Fruit fly (Drosophila melanogaster) whole organism, prepupa: Measurements from ENCODE around the gene CG43773.

Experiments
- Blimp-1 ChIP-seq: fragments of 200-800 bp; sonication (Bioruptor generic); optimal IDR thresholded peaks from 3 replicates; lab custom pipeline; 2017; ENCODE audit warnings: missing biosample characterization, missing genetic modification characterization, mild to moderate bottlenecking, moderate library complexity, missing genetic modification reagents
- CG10669 ChIP-seq: fragments of 200-800 bp; sonication (Bioruptor generic); optimal IDR thresholded peaks from 3 replicates; lab custom pipeline; 2018; ENCODE audit warnings: missing biosample characterization, mild to moderate bottlenecking, missing genetic modification characterization, moderate library complexity
- CG11294 ChIP-seq: fragments of 200-800 bp; sonication (Bioruptor generic); IDR thresholded peaks from 2 replicates; pipeline ENCODE4 v1.3.6; 2022; ENCODE audit warnings: missing biosample characterization, missing genetic modification characterization
- CG11762 ChIP-seq: fragments of 200-800 bp; sonication (Bioruptor generic); optimal IDR thresholded peaks from 3 replicates; lab custom pipeline; 2016; ENCODE audit warnings: missing biosample characterization, missing genetic modification characterization; ENCODE audit not compliant: insufficient read depth
- CG11902 ChIP-seq: fragments of 200-800 bp; sonication (Bioruptor generic); optimal IDR thresholded peaks from 3 replicates; lab custom pipeline; 2016; ENCODE audit warnings: missing biosample characterization, missing genetic modification characterization
- CG15336 ChIP-seq: fragments of 200-800 bp; sonication (Bioruptor generic); IDR thresholded peaks from 2 replicates; pipeline ENCODE4 v1.3.6; 2022; ENCODE audit warnings: missing biosample characterization, missing genetic modification characterization
- CG1621 ChIP-seq: fragments of 200-800 bp; sonication (Bioruptor generic); optimal IDR thresholded peaks from 3 replicates; lab custom pipeline; 2018; ENCODE audit warnings: missing biosample characterization, mild to moderate bottlenecking, missing genetic modification characterization
- CG3032 ChIP-seq: fragments of 200-800 bp; optimal IDR thresholded peaks from 2 replicates; lab custom pipeline; 2019; ENCODE audit warnings: missing biosample characterization, mild to moderate bottlenecking, missing genetic modification characterization, moderate library complexity
- CG31627 ChIP-seq: fragments of 200-800 bp; sonication (Bioruptor generic); optimal IDR thresholded peaks from 3 replicates; lab custom pipeline; 2016; ENCODE audit warnings: missing biosample characterization, missing genetic modification characterization
- CG34406 ChIP-seq: fragments of 200-800 bp; sonication (Bioruptor generic); optimal IDR thresholded peaks from 3 replicates; lab custom pipeline; 2016; ENCODE audit warnings: missing biosample characterization, missing genetic modification characterization
- CG3919 ChIP-seq: fragments of 200-800 bp; sonication (Bioruptor generic); optimal IDR thresholded peaks from 3 replicates; lab custom pipeline; 2016; ENCODE audit warnings: missing biosample characterization, missing genetic modification characterization
- CG4318 ChIP-seq: fragments of 200-800 bp; sonication (Bioruptor generic); optimal IDR thresholded peaks from 3 replicates; lab custom pipeline; 2017; ENCODE audit warnings: missing biosample characterization, mild to moderate bottlenecking, missing genetic modification characterization
- CG6163 ChIP-seq: fragments of 200-800 bp; sonication (Bioruptor generic); IDR thresholded peaks from 3 replicates; pipeline ENCODE4 v1.3.6; 2022; ENCODE audit warnings: missing biosample characterization, missing genetic modification characterization
- CG6276 ChIP-seq: fragments of 200-800 bp; sonication (Bioruptor generic); optimal IDR thresholded peaks from 2 replicates; lab custom pipeline; 2017; ENCODE audit warnings: missing biosample characterization, mild to moderate bottlenecking, missing genetic modification characterization
- CG6792 ChIP-seq: fragments of 200-800 bp; sonication (Bioruptor generic); optimal IDR thresholded peaks from 3 replicates; lab custom pipeline; 2016; ENCODE audit warnings: missing biosample characterization, missing genetic modification characterization
- CG6854 ChIP-seq: fragments of 200-800 bp; sonication (Bioruptor generic); optimal IDR thresholded peaks from 2 replicates; lab custom pipeline; 2017; ENCODE audit warnings: missing biosample characterization, mild to moderate bottlenecking, missing genetic modification characterization
- CG7368 ChIP-seq: fragments of 200-800 bp; sonication (Bioruptor generic); optimal IDR thresholded peaks from 3 replicates; lab custom pipeline; 2016; ENCODE audit warnings: missing biosample characterization, missing genetic modification characterization
- CG8119 ChIP-seq: fragments of 200-800 bp; sonication (Bioruptor generic); IDR thresholded peaks from 3 replicates; pipeline ENCODE4 v1.3.6; 2022; ENCODE audit warnings: missing biosample characterization, missing genetic modification characterization
- CG8319 ChIP-seq: fragments of 200-800 bp; sonication (Bioruptor generic); optimal IDR thresholded peaks from 3 replicates; lab custom pipeline; 2016; ENCODE audit warnings: missing biosample characterization, missing genetic modification characterization
- CG8632 ChIP-seq: fragments of 200-800 bp; sonication (Bioruptor generic); optimal IDR thresholded peaks from 3 replicates; lab custom pipeline; 2016; ENCODE audit warnings: missing biosample characterization, missing genetic modification characterization
- CG9139 ChIP-seq: fragments of 200-800 bp; sonication (Bioruptor generic); optimal IDR thresholded peaks from 3 replicates; lab custom pipeline; 2017; ENCODE audit warnings: missing biosample characterization, mild to moderate bottlenecking, missing genetic modification characterization
- Eip75B ChIP-seq: fragments of 200-800 bp; sonication (Bioruptor generic); optimal IDR thresholded peaks from 3 replicates; lab custom pipeline; 2016; ENCODE audit warnings: missing biosample characterization, missing genetic modification characterization
- Eip78C ChIP-seq: fragments of 200-800 bp; sonication (Bioruptor generic); peaks from one replicate; lab custom pipeline; 2016; ENCODE audit warnings: missing biosample characterization, missing genetic modification characterization
- Eip93F ChIP-seq: fragments of 200-800 bp; sonication (Bioruptor generic); optimal IDR thresholded peaks from 2 replicates; lab custom pipeline; 2016; ENCODE audit warnings: missing biosample characterization, mild to moderate bottlenecking, missing genetic modification characterization
- Ets21C ChIP-seq: fragments of 200-800 bp; sonication (Bioruptor generic); optimal IDR thresholded peaks from 3 replicates; lab custom pipeline; 2016; ENCODE audit warnings: missing biosample characterization, missing genetic modification characterization
- Hr38 ChIP-seq: sonication (Bioruptor generic); optimal IDR thresholded peaks from 2 replicates; lab custom pipeline; 2016; ENCODE audit warnings: missing biosample characterization, missing genetic modification characterization
- Hr39 ChIP-seq: fragments of 200-800 bp; sonication (Bioruptor generic); optimal IDR thresholded peaks from 2 replicates; lab custom pipeline; 2016; ENCODE audit warnings: missing biosample characterization, missing genetic modification characterization
- Hr4 ChIP-seq: fragments of 200-800 bp; sonication (Bioruptor generic); optimal IDR thresholded peaks from 3 replicates; lab custom pipeline; 2016; ENCODE audit warnings: missing biosample characterization, missing genetic modification characterization
- Met ChIP-seq: fragments of 200-800 bp; sonication (Bioruptor generic); optimal IDR thresholded peaks from 3 replicates; lab custom pipeline; 2016; ENCODE audit warnings: missing biosample characterization, missing genetic modification characterization
- Smox ChIP-seq: fragments of 200-800 bp; sonication (Bioruptor generic); optimal IDR thresholded peaks from 3 replicates; lab custom pipeline; 2016; ENCODE audit warnings: missing biosample characterization, missing genetic modification characterization
- Sox14 ChIP-seq: fragments of 200-800 bp; sonication (Bioruptor generic); optimal IDR thresholded peaks from 3 replicates; lab custom pipeline; 2016; ENCODE audit warnings: missing biosample characterization, missing genetic modification characterization
- acj6 ChIP-seq: fragments of 200-800 bp; sonication (Bioruptor generic); optimal IDR thresholded peaks from 3 replicates; lab custom pipeline; 2016; ENCODE audit warnings: missing biosample characterization, missing genetic modification characterization
- dsx ChIP-seq: fragments of 200-800 bp; optimal IDR thresholded peaks from 3 replicates; lab custom pipeline; 2019; ENCODE audit warnings: missing biosample characterization, mild to moderate bottlenecking, missing genetic modification characterization, moderate library complexity; ENCODE audit not compliant: poor library complexity, severe bottlenecking
- esn ChIP-seq: fragments of 200-800 bp; sonication (Bioruptor generic); optimal IDR thresholded peaks from 2 replicates; lab custom pipeline; 2016; ENCODE audit warnings: missing biosample characterization, mild to moderate bottlenecking, missing genetic modification characterization, moderate library complexity
- fd59A ChIP-seq: fragments of 200-800 bp; sonication (Bioruptor generic); optimal IDR thresholded peaks from 2 replicates; lab custom pipeline; 2017; ENCODE audit warnings: missing biosample characterization, mild to moderate bottlenecking, missing genetic modification characterization, missing genetic modification reagents
- fd85E ChIP-seq: fragments of 200-800 bp; sonication (Bioruptor generic); optimal IDR thresholded peaks from 3 replicates; lab custom pipeline; 2016; ENCODE audit warnings: missing biosample characterization, missing genetic modification characterization
- fkh ChIP-seq: fragments of 200-800 bp; sonication (Bioruptor generic); optimal IDR thresholded peaks from 3 replicates; lab custom pipeline; 2017; ENCODE audit warnings: missing biosample characterization, mild to moderate bottlenecking, missing genetic modification characterization, moderate library complexity
- lz ChIP-seq: fragments of 200-800 bp; sonication (Bioruptor generic); optimal IDR thresholded peaks from 3 replicates; lab custom pipeline; 2016; ENCODE audit warnings: missing biosample characterization, missing genetic modification characterization
- net ChIP-seq: fragments of 200-800 bp; sonication (Bioruptor generic); optimal IDR thresholded peaks from 3 replicates; lab custom pipeline; 2016; ENCODE audit warnings: missing biosample characterization, missing genetic modification characterization
- pdm3 ChIP-seq: fragments of 200-800 bp; sonication (Bioruptor generic); optimal IDR thresholded peaks from 3 replicates; lab custom pipeline; 2016; ENCODE audit warnings: missing biosample characterization, missing genetic modification characterization
- salr ChIP-seq, 2 experiments: fragments of 200-800 bp; sonication (Bioruptor generic); optimal IDR thresholded peaks; 3 replicates each; lab custom pipeline; 2016 to 2018; ENCODE audit warnings: missing biosample characterization in 2 of 2, missing genetic modification characterization in 2 of 2, mild to moderate bottlenecking in 1 of 2
- spab ChIP-seq: fragments of 200-800 bp; sonication (Bioruptor generic); optimal IDR thresholded peaks from 2 replicates; lab custom pipeline; 2017; ENCODE audit warnings: missing biosample characterization, mild to moderate bottlenecking, missing genetic modification characterization, missing genetic modification reagents
- ss ChIP-seq, 2 experiments: fragments of 200-800 bp; sonication (Bioruptor generic); optimal IDR thresholded peaks; 2 replicates in 1 of 2; 3 replicates in 1 of 2; lab custom pipeline; 2017 to 2018; ENCODE audit warnings: mild to moderate bottlenecking in 2 of 2, missing biosample characterization in 2 of 2, missing genetic modification characterization in 2 of 2, moderate library complexity in 1 of 2
- svp ChIP-seq: fragments of 200-800 bp; sonication (Bioruptor generic); peaks from one replicate; lab custom pipeline; 2016; ENCODE audit warnings: missing biosample characterization, missing genetic modification characterization
- topi ChIP-seq: fragments of 200-800 bp; sonication (Bioruptor generic); optimal IDR thresholded peaks from 3 replicates; lab custom pipeline; 2016; ENCODE audit warnings: missing biosample characterization, missing genetic modification characterization
- vri ChIP-seq: fragments of 200-800 bp; sonication (Bioruptor generic); optimal IDR thresholded peaks from 3 replicates; lab custom pipeline; 2016; ENCODE audit warnings: missing biosample characterization, mild to moderate bottlenecking, missing genetic modification characterization

Gene CG43773

DNA sequence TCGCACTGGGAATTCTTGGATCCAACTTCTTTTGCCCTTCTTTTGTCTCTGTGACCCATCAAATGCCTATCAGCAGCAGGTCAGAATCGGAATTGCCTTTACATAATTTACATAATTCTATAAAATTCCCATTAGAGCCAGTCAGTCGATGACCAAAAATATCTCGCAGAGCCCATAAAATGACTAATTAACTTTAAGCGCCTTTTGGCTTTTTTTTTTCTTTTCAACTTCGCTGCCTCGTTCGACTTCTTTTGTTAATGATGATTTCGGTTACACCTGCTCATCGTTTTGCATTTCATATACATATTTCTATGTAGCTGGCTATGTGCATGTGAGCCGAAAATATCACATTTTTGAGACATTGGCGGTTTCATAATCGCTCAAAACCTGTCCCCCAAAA is 44.3 kb downstream of the CG43773 start:
- TF ChIP-seq Hr4 (GFP tag; lab: Kevin White, UChicago) (no peak), Sox14 (no peak), Ets21C (GFP tag; lab: Kevin White, UChicago) (no peak), Blimp-1 (GFP tag; lab: Kevin White, UChicago) (no peak), CG9139 (no peak)

DNA sequence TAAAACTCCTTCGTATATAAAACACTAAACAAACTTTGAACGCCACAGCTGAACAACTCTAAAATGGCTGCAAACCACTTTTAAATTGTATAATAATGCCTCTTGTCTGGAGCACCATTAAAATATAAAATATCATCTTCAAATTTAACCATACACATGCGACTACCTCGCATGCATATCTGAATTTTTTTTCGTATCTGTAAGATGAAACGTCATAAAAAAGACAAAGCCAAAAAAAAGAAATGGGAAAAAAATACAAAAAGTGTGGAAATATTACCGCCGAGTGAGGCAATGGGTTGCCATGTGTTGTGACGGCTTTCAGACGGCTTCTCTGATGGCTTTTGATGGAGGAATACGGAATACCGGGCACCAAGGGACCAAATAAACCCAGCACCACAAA is 44.9 kb downstream of the CG43773 start:
- peak; percentile 59 for TF ChIP-seq Eip78C
- TF ChIP-seq CG10669 = no peak
- TF ChIP-seq svp (GFP tag; lab: Kevin White, UChicago) = peak; percentile 39
- TF ChIP-seq fd59A (GFP tag; lab: Kevin White, UChicago) = no peak
- TF ChIP-seq Eip75B = no peak

DNA sequence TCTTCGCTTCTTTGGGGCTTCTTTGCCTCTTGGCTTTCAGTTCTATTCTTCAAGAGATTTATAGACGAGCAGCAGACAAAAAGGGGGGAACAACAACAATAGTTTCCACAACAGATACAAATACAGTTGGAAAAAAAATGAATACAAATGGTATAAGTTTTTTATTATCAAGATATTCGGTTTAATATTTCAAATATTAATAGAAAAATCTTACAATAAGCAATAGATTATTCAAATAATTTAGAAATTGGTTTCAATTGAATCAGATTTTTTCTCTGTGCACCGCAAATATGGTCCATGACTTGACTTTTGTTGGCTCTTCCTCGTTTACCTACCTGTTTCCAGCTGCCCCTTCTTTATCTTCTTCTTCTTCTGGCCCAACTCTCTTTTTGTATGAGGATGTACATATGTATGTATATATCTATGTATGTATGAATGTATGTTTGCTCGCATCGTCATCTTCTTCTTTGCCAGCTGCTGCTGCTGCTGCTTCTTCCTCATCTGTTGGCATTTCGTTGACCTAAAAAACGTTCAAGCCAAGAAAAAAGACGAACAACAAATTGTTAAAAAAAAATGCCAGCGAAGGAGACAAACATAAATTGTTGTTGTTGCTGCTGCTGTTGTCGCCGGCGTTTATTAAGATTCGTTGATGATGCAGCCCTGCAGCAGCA is 46.1 kb downstream of the CG43773 start:
- peak; percentile 49 for TF ChIP-seq CG8319
- TF ChIP-seq CG11294 (GFP tag; lab: Robert Waterston, UW) = no peak
- TF ChIP-seq topi (GFP tag; lab: Kevin White, UChicago) = peak; percentile 15
- peak; percentile 68 for TF ChIP-seq CG6792 (GFP tag; lab: Kevin White, UChicago)
- peak; percentile 33 for TF ChIP-seq Eip75B
- TF ChIP-seq CG11902 (GFP tag; lab: Kevin White, UChicago) = peak; percentile 10
- TF ChIP-seq salr (GFP tag; optimal IDR thresholded peaks at IDR 0.05; lab: Kevin White, UChicago) = peak in 1 of 2 experiments; percentile 61
- TF ChIP-seq net (GFP tag; lab: Kevin White, UChicago) = no peak
- TF ChIP-seq CG11762 (GFP tag; lab: Kevin White, UChicago) = peak; percentile 36
- TF ChIP-seq esn (GFP tag; lab: Kevin White, UChicago) = peak; percentile 66
- TF ChIP-seq CG1621 (tag; lab: Kevin White, UChicago) = peak; percentile 14
- peak; percentile 86 for TF ChIP-seq CG8119 (GFP tag; lab: Robert Waterston, UW)
- peak; percentile 67 for TF ChIP-seq CG3032 (tag; lab: Kevin White, UChicago)
- peak; percentile 53 for TF ChIP-seq svp (GFP tag; lab: Kevin White, UChicago)
- peak; percentile 36 for TF ChIP-seq CG9139
- TF ChIP-seq CG4318 (GFP tag; lab: Kevin White, UChicago) = peak; percentile 40
- TF ChIP-seq Hr39 = no peak
- peak; percentile 70 for TF ChIP-seq fkh (GFP tag; lab: Kevin White, UChicago)
- TF ChIP-seq CG6854 (GFP tag; lab: Kevin White, UChicago) = no peak
- peak; percentile 57 for TF ChIP-seq spab (GFP tag; lab: Kevin White, UChicago)
- TF ChIP-seq lz (GFP tag; lab: Kevin White, UChicago) = peak; percentile 16
- peak; percentile 68 for TF ChIP-seq dsx (GFP tag; lab: Kevin White, UChicago)
- peak; percentile 31 to 38 for TF ChIP-seq ss (GFP tag; optimal IDR thresholded peaks at IDR 0.05; lab: Kevin White, UChicago)
- TF ChIP-seq fd85E (GFP tag; lab: Kevin White, UChicago) = no peak
- peak; percentile 43 for TF ChIP-seq Hr4 (GFP tag; lab: Kevin White, UChicago)
- peak; percentile 15 for TF ChIP-seq vri (GFP tag; lab: Kevin White, UChicago)
- peak; percentile 43 for TF ChIP-seq CG6276
- TF ChIP-seq Eip93F (GFP tag; lab: Kevin White, UChicago) = no peak
- peak; percentile 85 for TF ChIP-seq CG15336 (GFP tag; lab: Robert Waterston, UW)
- peak; percentile 14 for TF ChIP-seq Sox14
- peak; percentile 71 for TF ChIP-seq CG8632 (GFP tag; lab: Kevin White, UChicago)
- peak; percentile 45 for TF ChIP-seq CG7368
- peak; percentile 63 for TF ChIP-seq CG34406 (GFP tag; lab: Kevin White, UChicago)
- TF ChIP-seq Smox (GFP tag; lab: Kevin White, UChicago) = peak; percentile 58
- TF ChIP-seq Ets21C (GFP tag; lab: Kevin White, UChicago) = no peak
- TF ChIP-seq CG31627 (GFP tag; lab: Kevin White, UChicago) = no peak
- TF ChIP-seq Met (GFP tag; lab: Kevin White, UChicago) = peak; percentile 32
- peak; percentile 64 for TF ChIP-seq CG3919
- peak; percentile 81 for TF ChIP-seq CG6163
- TF ChIP-seq Blimp-1 (GFP tag; lab: Kevin White, UChicago) = no peak
- TF ChIP-seq pdm3 (GFP tag; lab: Kevin White, UChicago) = peak; percentile 65
- TF ChIP-seq Hr38 = no peak
- peak; percentile 59 for TF ChIP-seq acj6 (GFP tag; lab: Kevin White, UChicago)
